Worm (Caenorhabditis elegans) whole organism, young adult: Measurements from ENCODE around the gene Y4C6B.4.

Experiments used
- B0336.3 ChIP-seq: fragments of 200-800 bp; sonication (Bioruptor generic); IDR thresholded peaks from 2 replicates; pipeline ENCODE4 v1.3.6; 2022; ENCODE audit warnings: missing genetic modification characterization, missing compliant biosample characterization
- C06A6.2 ChIP-seq: fragments of 200-800 bp; sonication (Bioruptor generic); conservative IDR thresholded peaks from 2 replicates; pipeline ENCODE4 v1.3.6; 2022; ENCODE audit warnings: missing genetic modification characterization, missing compliant biosample characterization
- C17E4.6 ChIP-seq: fragments of 200-800 bp; sonication (Bioruptor generic); IDR thresholded peaks from 2 replicates; pipeline ENCODE4 v1.3.6; 2022; ENCODE audit warnings: missing genetic modification reagents, missing genetic modification characterization, missing compliant biosample characterization
- F23B12.7 ChIP-seq: sonication (generic microtip); optimal IDR thresholded peaks from 2 replicates; lab custom pipeline; 2017; ENCODE audit warnings: missing genetic modification characterization, mild to moderate bottlenecking, missing compliant biosample characterization, antibody characterized with exemption, moderate library complexity; ENCODE audit not compliant: insufficient read depth
- F37B4.10 ChIP-seq: fragments of 200-800 bp; sonication (Bioruptor generic); IDR thresholded peaks from 2 replicates; pipeline ENCODE4 v1.3.6; 2022; ENCODE audit warnings: missing genetic modification characterization, missing compliant biosample characterization
- F39B2.1 ChIP-seq: fragments of 200-800 bp; sonication (Bioruptor generic); IDR thresholded peaks from 2 replicates; pipeline ENCODE4 v1.3.6; 2022; ENCODE audit warnings: missing genetic modification reagents, missing genetic modification characterization, missing compliant biosample characterization
- F52B5.7 ChIP-seq: sonication (generic microtip); optimal IDR thresholded peaks from 2 replicates; lab custom pipeline; 2016; ENCODE audit warnings: mild to moderate bottlenecking, missing genetic modification characterization, missing compliant biosample characterization
- F55B11.4 ChIP-seq: sonication (generic microtip); optimal IDR thresholded peaks from 2 replicates; lab custom pipeline; 2016; ENCODE audit warnings: missing compliant biosample characterization, missing genetic modification characterization, borderline replicate concordance; ENCODE audit not compliant: insufficient read depth
- K11D2.4 ChIP-seq: fragments of 200-800 bp; sonication (Bioruptor generic); IDR thresholded peaks from 2 replicates; pipeline ENCODE4 v1.3.6; 2022; ENCODE audit warnings: missing genetic modification reagents, missing genetic modification characterization, missing compliant biosample characterization
- Y79H2A.3 ChIP-seq: fragments of 200-800 bp; sonication (Bioruptor generic); conservative IDR thresholded peaks from 2 replicates; pipeline ENCODE4 v1.3.6; 2022; ENCODE audit warnings: missing genetic modification reagents, missing genetic modification characterization, missing compliant biosample characterization
- ZK185.1 ChIP-seq: sonication (generic microtip); optimal IDR thresholded peaks from 2 replicates; lab custom pipeline; 2016; ENCODE audit warnings: mild to moderate bottlenecking, missing genetic modification characterization, missing compliant biosample characterization; ENCODE audit not compliant: poor library complexity, severe bottlenecking
- aptf-2 ChIP-seq: fragments of 200-800 bp; sonication (Bioruptor generic); conservative IDR thresholded peaks from 2 replicates; pipeline ENCODE4 v1.3.6; 2022; ENCODE audit warnings: missing genetic modification reagents, missing genetic modification characterization, missing compliant biosample characterization
- aptf-3 ChIP-seq: fragments of 200-800 bp; sonication (Bioruptor generic); IDR thresholded peaks from 2 replicates; pipeline ENCODE4 v1.3.6; 2022; ENCODE audit warnings: missing genetic modification characterization, missing compliant biosample characterization
- athp-1 ChIP-seq: sonication (generic microtip); optimal IDR thresholded peaks from 2 replicates; lab custom pipeline; 2017; ENCODE audit warnings: mild to moderate bottlenecking, missing genetic modification characterization, missing compliant biosample characterization
- attf-5 ChIP-seq: fragments of 200-800 bp; sonication (Bioruptor generic); optimal IDR thresholded peaks from 2 replicates; lab custom pipeline; 2018; ENCODE audit warnings: mild to moderate bottlenecking, missing genetic modification characterization, missing compliant biosample characterization
- ceh-100 ChIP-seq: fragments of 200-800 bp; sonication (Bioruptor generic); IDR thresholded peaks from 2 replicates; pipeline ENCODE4 v1.3.6; 2022; ENCODE audit warnings: missing genetic modification reagents, missing genetic modification characterization, missing compliant biosample characterization
- ceh-27 ChIP-seq: fragments of 200-800 bp; sonication (Bioruptor generic); optimal IDR thresholded peaks from 2 replicates; lab custom pipeline; 2018; ENCODE audit warnings: mild to moderate bottlenecking, missing genetic modification characterization, moderate library complexity, missing compliant biosample characterization
- ceh-40 ChIP-seq: fragments of 200-800 bp; sonication (Bioruptor generic); IDR thresholded peaks from 2 replicates; pipeline ENCODE4 v1.3.6; 2022; ENCODE audit warnings: missing genetic modification characterization, missing compliant biosample characterization
- ceh-58 ChIP-seq: fragments of 200-800 bp; sonication (Bioruptor generic); IDR thresholded peaks from 2 replicates; pipeline ENCODE4 v1.3.6; 2022; ENCODE audit warnings: missing genetic modification characterization, missing compliant biosample characterization
- die-1 ChIP-seq: sonication (generic microtip); optimal IDR thresholded peaks from 2 replicates; lab custom pipeline; 2016; ENCODE audit warnings: missing genotype, mild to moderate bottlenecking, missing genetic modification characterization, missing compliant biosample characterization
- dox-1 ChIP-seq: fragments of 200-800 bp; sonication (Bioruptor generic); IDR thresholded peaks from 2 replicates; pipeline ENCODE4 v1.3.6; 2022; ENCODE audit warnings: missing genetic modification reagents, missing genetic modification characterization, missing compliant biosample characterization
- dpl-1 ChIP-seq: fragments of 150-350 bp; optimal IDR thresholded peaks from 2 replicates; lab custom pipeline; 2014; ENCODE audit warnings: missing biosample characterization, missing genetic modification reagents, missing genetic modification characterization
- efl-1 ChIP-seq: fragments of 150-350 bp; optimal IDR thresholded peaks from 2 replicates; lab custom pipeline; 2014; ENCODE audit warnings: missing biosample characterization, missing genetic modification reagents, missing genetic modification characterization
- egl-18 ChIP-seq: fragments of 200-800 bp; sonication (Bioruptor generic); IDR thresholded peaks from 2 replicates; pipeline ENCODE4 v1.3.6; 2022; ENCODE audit warnings: missing genetic modification reagents, missing genetic modification characterization, missing compliant biosample characterization
- egrh-3 ChIP-seq: fragments of 200-800 bp; sonication (Bioruptor generic); IDR thresholded peaks from 2 replicates; pipeline ENCODE4 v1.3.6; 2022; ENCODE audit warnings: missing genetic modification reagents, missing genetic modification characterization, missing compliant biosample characterization
- gei-17 ChIP-seq: fragments of 200-800 bp; sonication (Bioruptor generic); optimal IDR thresholded peaks from 2 replicates; lab custom pipeline; 2018; ENCODE audit warnings: mild to moderate bottlenecking, missing genetic modification characterization, missing compliant biosample characterization
- let-607 ChIP-seq, 2 experiments: fragments of 200-800 bp in 1 of 2; sonication (Bioruptor generic) in 1 of 2; sonication (generic microtip) in 1 of 2; optimal IDR thresholded peaks; 2 replicates each; lab custom pipeline; 2016 to 2018; ENCODE audit warnings: mild to moderate bottlenecking in 2 of 2, missing compliant biosample characterization in 2 of 2, missing genetic modification characterization in 2 of 2, moderate library complexity in 2 of 2, missing genotype in 1 of 2
- lin-26 ChIP-seq: fragments of 200-800 bp; sonication (Bioruptor generic); IDR thresholded peaks from 2 replicates; pipeline ENCODE4 v1.3.6; 2022; ENCODE audit warnings: missing genetic modification reagents, missing genetic modification characterization, missing compliant biosample characterization
- lin-40 ChIP-seq: sonication (generic microtip); optimal IDR thresholded peaks from 2 replicates; lab custom pipeline; 2016; ENCODE audit warnings: missing genetic modification characterization, mild to moderate bottlenecking, missing compliant biosample characterization, missing genotype, missing genetic modification reagents
- lin-54 ChIP-seq: fragments of 200-800 bp; sonication (Bioruptor generic); optimal IDR thresholded peaks from 2 replicates; lab custom pipeline; 2018; ENCODE audit warnings: mild to moderate bottlenecking, missing genetic modification characterization, missing compliant biosample characterization
- lsy-27 ChIP-seq: sonication (generic microtip); optimal IDR thresholded peaks from 2 replicates; lab custom pipeline; 2017; ENCODE audit warnings: missing genetic modification characterization, mild to moderate bottlenecking, missing compliant biosample characterization, antibody characterized with exemption, missing genotype, borderline replicate concordance; ENCODE audit not compliant: insufficient read depth
- madf-10 ChIP-seq: sonication (generic microtip); optimal IDR thresholded peaks from 2 replicates; lab custom pipeline; 2016; ENCODE audit warnings: mild to moderate bottlenecking, missing genetic modification characterization, missing compliant biosample characterization
- madf-6 ChIP-seq: fragments of 200-800 bp; sonication (Bioruptor generic); IDR thresholded peaks from 2 replicates; pipeline ENCODE4 v1.3.6; 2022; ENCODE audit warnings: missing genetic modification reagents, missing genetic modification characterization, missing compliant biosample characterization
- mel-28 ChIP-seq: sonication (generic microtip); optimal IDR thresholded peaks from 2 replicates; lab custom pipeline; 2016; ENCODE audit warnings: borderline replicate concordance, mild to moderate bottlenecking, missing genetic modification characterization, missing compliant biosample characterization
- nfya-1 ChIP-seq: sonication (generic microtip); optimal IDR thresholded peaks from 2 replicates; lab custom pipeline; 2017; ENCODE audit warnings: antibody characterized with exemption, missing compliant biosample characterization, missing genetic modification characterization, borderline replicate concordance; ENCODE audit not compliant: insufficient read depth
- nhr-80 ChIP-seq: sonication (generic microtip); optimal IDR thresholded peaks from 2 replicates; lab custom pipeline; 2016; ENCODE audit warnings: missing genetic modification characterization, missing compliant biosample characterization
- snpc-1.1 ChIP-seq: sonication (generic microtip); optimal IDR thresholded peaks from 2 replicates; lab custom pipeline; 2017; ENCODE audit warnings: missing genetic modification characterization, mild to moderate bottlenecking, missing compliant biosample characterization, antibody characterized with exemption, moderate library complexity, missing genotype, missing genetic modification reagents; ENCODE audit not compliant: insufficient read depth
- snpc-3.4 ChIP-seq: sonication (generic microtip); optimal IDR thresholded peaks from 2 replicates; lab custom pipeline; 2017; ENCODE audit warnings: missing genetic modification characterization, mild to moderate bottlenecking, missing compliant biosample characterization, antibody characterized with exemption, moderate library complexity, missing genotype, missing genetic modification reagents
- snpc-4 ChIP-seq, 5 experiments: fragments of 150-350 bp in 1 of 5; sonication (generic microtip) in 4 of 5; optimal IDR thresholded peaks; 2 replicates each; lab custom pipeline; 2014 to 2018; ENCODE audit warnings: missing genetic modification characterization in 5 of 5, missing biosample characterization in 3 of 5, antibody characterized with exemption in 2 of 5, mild to moderate bottlenecking in 2 of 5, missing compliant biosample characterization in 2 of 5, missing genotype in 2 of 5, moderate library complexity in 2 of 5, missing genetic modification reagents in 1 of 5
- tbp1 ChIP-seq: fragments of 200-800 bp; sonication (Bioruptor generic); optimal IDR thresholded peaks from 2 replicates; lab custom pipeline; 2018; ENCODE audit warnings: mild to moderate bottlenecking, missing genetic modification characterization, missing compliant biosample characterization
- tlf-1 ChIP-seq: fragments of 200-800 bp; sonication (Bioruptor generic); optimal IDR thresholded peaks from 2 replicates; lab custom pipeline; 2018; ENCODE audit warnings: mild to moderate bottlenecking, missing genetic modification characterization, missing compliant biosample characterization
- unc-130 ChIP-seq: sonication (generic microtip); optimal IDR thresholded peaks from 2 replicates; lab custom pipeline; 2016; ENCODE audit warnings: missing genetic modification reagents, missing genetic modification characterization, missing compliant biosample characterization
- ztf-18 ChIP-seq: sonication (generic microtip); optimal IDR thresholded peaks from 2 replicates; lab custom pipeline; 2016; ENCODE audit warnings: missing genotype, mild to moderate bottlenecking, missing genetic modification characterization, missing compliant biosample characterization
- ztf-25 ChIP-seq: fragments of 200-800 bp; sonication (Bioruptor generic); IDR thresholded peaks from 2 replicates; pipeline ENCODE4 v1.3.6; 2022; ENCODE audit warnings: missing genetic modification reagents, missing genetic modification characterization, missing compliant biosample characterization
- ztf-6 ChIP-seq: fragments of 200-800 bp; sonication (Bioruptor generic); IDR thresholded peaks from 2 replicates; pipeline ENCODE4 v1.3.6; 2022; ENCODE audit warnings: missing genetic modification reagents, missing genetic modification characterization, missing compliant biosample characterization

Y4C6B.4 gene

ce11 chrIV:5354564-5354963 lies 28.3 kb downstream of the Y4C6B.4 start:
- TF ChIP-seq Y79H2A.3 (GFP tag; lab: Robert Waterston, UW) (no peak), F52B5.7 (tag; lab: Kevin White, UChicago) (no peak), F55B11.4 (no peak), lin-26 (GFP tag; lab: Robert Waterston, UW) (no peak), K11D2.4 (no peak), ceh-27 (GFP tag; lab: Kevin White, UChicago) (no peak), aptf-2 (GFP tag; lab: Robert Waterston, UW) (no peak), madf-6 (GFP tag; lab: Robert Waterston, UW) (no peak), ztf-6 (GFP tag; lab: Robert Waterston, UW) (no peak), lin-54 (GFP tag; lab: Kevin White, UChicago) (no peak), mel-28 (tag; lab: Kevin White, UChicago) (no peak), aptf-3 (no peak), die-1 (no peak), C17E4.6 (GFP tag; lab: Robert Waterston, UW) (no peak), F37B4.10 (GFP tag; lab: Robert Waterston, UW) (no peak), tlf-1 (no peak)
- TF ChIP-seq, all 124 proteins: peak for 0

- no peak for TF ChIP-seq nfya-1
- no peak for TF ChIP-seq let-607 (tag; optimal IDR thresholded peaks at IDR 0.05; lab: Kevin White, UChicago)
- TF ChIP-seq egl-18 (GFP tag; lab: Robert Waterston, UW) = no peak
- no peak for TF ChIP-seq gei-17 (GFP tag; lab: Kevin White, UChicago)
- TF ChIP-seq ceh-58 = no peak
- TF ChIP-seq F39B2.1 = no peak
- no peak for TF ChIP-seq ceh-40 (GFP tag; lab: Robert Waterston, UW)
Observed at ce11 chrIV:5360533-5360932, 34.3 kb downstream of the Y4C6B.4 start, which contains the start of gene F41H10.5. Gene F41H10.5 (plus strand): TSS chrIV:5360907.

- TF ChIP-seq efl-1 (peak; percentile 34), lin-40 (tag; lab: Kevin White, UChicago) (peak; percentile 51), egrh-3 (GFP tag; lab: Robert Waterston, UW) (no peak), snpc-4 (GFP tag; optimal IDR thresholded peaks at IDR 0.05; lab: Kevin White, UChicago) (no peak), snpc-4 (tag; optimal IDR thresholded peaks at IDR 0.05; lab: Kevin White, UChicago) (peak; percentile 33 to 86 (median 68)), nhr-80 (peak; percentile 20), C06A6.2 (no peak), snpc-1.1 (peak; percentile 65), dpl-1 (GFP tag; lab: Kevin White, UChicago) (peak; percentile 3), ceh-100 (0 out of 2 replicates have a peak, but pooled peaks have one; percentile 11), lsy-27 (tag; lab: Kevin White, UChicago) (peak; percentile 4), tbp1 (GFP tag; lab: Kevin White, UChicago) (peak; percentile 56), dox-1 (GFP tag; lab: Robert Waterston, UW) (peak; percentile 84), attf-5 (GFP tag; lab: Kevin White, UChicago) (peak; percentile 86), F23B12.7 (tag; lab: Kevin White, UChicago) (peak; percentile 4), B0336.3 (GFP tag; lab: Robert Waterston, UW) (0 out of 2 replicates have a peak, but pooled peaks have one; percentile 31), let-607 (tag; optimal IDR thresholded peaks at IDR 0.05; lab: Kevin White, UChicago) (peak in 1 of 2 experiments; percentile 9), snpc-3.4 (peak; percentile 78), athp-1 (tag; lab: Kevin White, UChicago) (peak; percentile 64), ztf-18 (tag; lab: Kevin White, UChicago) (peak; percentile 39), tlf-1 (peak; percentile 15), unc-130 (GFP tag; lab: Kevin White, UChicago) (peak; percentile 55), ZK185.1 (tag; lab: Kevin White, UChicago) (peak; percentile 88), ztf-25 (no peak), madf-10 (tag; lab: Kevin White, UChicago) (peak; percentile 12)
Observed at ce11 chrIV:5364135-5364609, 37.9 kb downstream of the Y4C6B.4 start, which contains the start of the genes hda-6 and F41H10.4. Gene hda-6 (minus strand): TSS chrIV:5364306. Gene F41H10.4 (plus strand): TSS chrIV:5364559.
